Worm (Caenorhabditis elegans) whole organism, midembryonic: ENCODE measurements around the gene gtf-2E1.

Experiments
- T22C8.4 ChIP-seq: fragments of 200-800 bp; sonication (Bioruptor generic); IDR thresholded peaks from 2 replicates; pipeline ENCODE4 v1.3.6; 2022; ENCODE audit warnings: missing genetic modification characterization, missing compliant biosample characterization
- cog-1 ChIP-seq: sonication (generic microtip); optimal IDR thresholded peaks from 2 replicates; lab custom pipeline; 2016; ENCODE audit warnings: missing genetic modification characterization, missing compliant biosample characterization
- flt-1 ChIP-seq: fragments of 200-800 bp; sonication (Bioruptor generic); IDR thresholded peaks from 2 replicates; pipeline ENCODE4 v1.3.6; 2022; ENCODE audit warnings: missing genetic modification characterization, missing compliant biosample characterization
- klf-2 ChIP-seq: fragments of 200-800 bp; sonication (Bioruptor generic); conservative IDR thresholded peaks from 2 replicates; pipeline ENCODE4 v1.3.6; 2022; ENCODE audit warnings: missing genetic modification reagents, missing genetic modification characterization, missing compliant biosample characterization
- med-1 ChIP-seq: sonication (generic microtip); optimal IDR thresholded peaks from 2 replicates; lab custom pipeline; 2017; ENCODE audit warnings: missing genetic modification characterization, mild to moderate bottlenecking, missing compliant biosample characterization, antibody characterized with exemption, missing genetic modification reagents; ENCODE audit not compliant: insufficient read depth
- ref-1 ChIP-seq: fragments of 200-800 bp; sonication (Bioruptor generic); conservative IDR thresholded peaks from 2 replicates; pipeline ENCODE4 v1.3.6; 2022; ENCODE audit warnings: missing genetic modification reagents, missing genetic modification characterization, missing compliant biosample characterization
- tab-1 ChIP-seq: fragments of 200-800 bp; sonication (Bioruptor generic); IDR thresholded peaks from 2 replicates; pipeline ENCODE4 v1.3.6; 2022; ENCODE audit warnings: missing genetic modification characterization, missing compliant biosample characterization
- ztf-23 ChIP-seq: fragments of 200-800 bp; sonication (Bioruptor generic); IDR thresholded peaks from 2 replicates; pipeline ENCODE4 v1.3.6; 2022; ENCODE audit warnings: missing genetic modification reagents, missing genetic modification characterization, missing compliant biosample characterization
- ztf-29 ChIP-seq: fragments of 200-800 bp; sonication (Bioruptor generic); IDR thresholded peaks from 2 replicates; pipeline ENCODE4 v1.3.6; 2022; ENCODE audit warnings: missing genetic modification reagents, missing genetic modification characterization, missing compliant biosample characterization

The gtf-2E1 gene

DNA sequence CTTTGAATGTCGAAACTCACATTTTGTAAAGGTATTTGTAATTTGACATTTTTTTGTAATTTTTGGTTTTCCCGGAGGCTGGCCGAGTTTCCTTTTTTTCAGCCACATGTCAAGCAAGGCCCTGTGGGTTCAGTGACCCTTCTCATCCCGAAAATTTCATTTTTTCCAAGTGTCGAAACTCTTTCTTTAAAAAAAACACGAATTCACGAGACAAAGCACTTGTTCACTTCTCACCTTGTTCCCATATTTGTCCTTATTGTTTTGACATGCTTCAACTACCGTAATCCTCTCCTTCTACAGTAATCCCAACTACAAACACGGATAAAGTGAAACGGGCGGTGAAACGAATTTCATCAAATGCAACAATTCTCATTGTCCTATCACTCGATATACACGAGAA is 20.2 kb downstream of the gtf-2E1 start, which contains the start of gene lhfp-4:
TSS of gene lhfp-4 (plus strand) at position 301 of the 400 bp plus-strand sequence.
- no peak for TF ChIP-seq ztf-29
- no peak for TF ChIP-seq med-1 (GFP tag; lab: Kevin White, UChicago)
- TF ChIP-seq ref-1 (GFP tag; lab: Robert Waterston, UW) = no peak
- TF ChIP-seq T22C8.4 = no peak
- no peak for TF ChIP-seq cog-1
- TF ChIP-seq tab-1 (GFP tag; lab: Robert Waterston, UW) = no peak
- TF ChIP-seq klf-2 (GFP tag; lab: Robert Waterston, UW) = no peak
- no peak for TF ChIP-seq flt-1 (GFP tag; lab: Robert Waterston, UW)
- TF ChIP-seq ztf-23 = no peak

DNA sequence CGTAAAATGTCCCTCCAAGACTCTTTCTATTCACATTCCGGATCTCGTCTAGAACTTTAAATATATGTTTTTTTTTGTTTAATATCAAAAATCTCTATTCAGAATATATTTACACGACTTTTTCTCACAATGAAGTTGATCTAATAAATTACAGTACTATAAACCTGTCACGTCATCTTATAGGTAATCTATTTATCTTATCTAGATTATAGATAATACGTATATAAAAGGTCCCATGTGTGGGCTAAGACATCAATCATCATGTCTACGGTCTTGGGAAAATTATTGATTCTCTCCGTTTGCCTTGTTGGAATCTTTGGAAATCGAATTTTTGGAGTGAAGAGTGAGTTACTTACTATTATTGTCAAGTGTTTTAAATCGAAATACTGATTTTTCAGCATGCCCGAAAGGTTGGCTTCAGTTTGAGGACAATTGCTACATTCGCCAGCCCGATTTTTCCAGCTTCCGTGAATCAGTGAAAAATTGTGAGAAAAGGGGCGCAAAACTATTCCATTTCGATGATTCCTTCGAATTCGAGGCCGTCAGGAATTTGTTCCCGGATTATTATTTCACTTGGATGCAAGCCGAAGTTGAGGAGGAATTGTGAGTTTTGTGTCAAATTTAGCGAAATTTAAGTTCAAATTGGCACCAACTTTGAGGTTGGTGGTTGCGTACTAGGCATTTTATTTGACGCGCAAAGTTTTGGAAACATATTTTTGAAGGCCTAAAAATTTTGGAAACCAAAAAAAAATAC is 21.8 kb downstream of the gtf-2E1 start, which contains the start of gene clec-196:
TSS of gene clec-196 (plus strand) at position 252 of the 754 bp plus-strand sequence.
- TF ChIP-seq ref-1 (GFP tag; lab: Robert Waterston, UW) = no peak
- no peak for TF ChIP-seq ztf-29
- TF ChIP-seq tab-1 (GFP tag; lab: Robert Waterston, UW) = no peak
- no peak for TF ChIP-seq ztf-23
- TF ChIP-seq flt-1 (GFP tag; lab: Robert Waterston, UW) = no peak
- TF ChIP-seq cog-1 = no peak
- no peak for TF ChIP-seq med-1 (GFP tag; lab: Kevin White, UChicago)
- TF ChIP-seq T22C8.4 = no peak
- TF ChIP-seq klf-2 (GFP tag; lab: Robert Waterston, UW) = no peak

DNA sequence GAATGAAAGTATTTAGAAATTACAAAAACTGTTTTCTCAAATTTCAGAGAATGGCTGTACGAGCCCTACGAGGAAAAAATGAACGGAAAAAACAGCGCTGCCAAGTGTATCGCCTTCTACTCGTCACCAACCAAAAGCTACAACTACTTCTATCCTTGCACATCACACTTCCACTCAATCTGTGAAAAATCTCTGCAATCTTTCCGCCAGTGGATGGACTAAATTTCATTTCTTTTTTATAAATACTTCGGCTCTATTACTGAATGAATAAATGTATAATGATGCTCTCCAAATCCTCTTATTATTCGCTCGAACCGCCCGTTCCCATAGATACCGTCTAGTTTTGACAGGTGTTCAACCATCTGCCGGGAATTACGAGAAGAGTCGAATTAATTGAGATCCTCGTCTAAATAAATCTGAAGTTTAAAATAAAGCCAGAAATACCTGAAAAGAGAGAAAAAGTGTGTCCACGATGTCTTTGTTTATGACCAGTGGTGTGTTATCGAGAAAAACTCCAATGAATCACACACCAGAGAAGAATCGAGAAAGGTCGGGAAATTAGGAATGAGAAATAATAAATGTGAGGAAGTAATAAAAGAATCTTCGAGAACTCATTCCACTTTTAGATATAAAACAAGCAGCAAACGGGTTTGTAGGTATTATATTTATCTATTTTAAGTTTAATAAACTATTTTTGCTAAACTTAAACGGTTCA is 22.5 kb downstream of the gtf-2E1 start:
- TF ChIP-seq flt-1 (GFP tag; lab: Robert Waterston, UW) = no peak
- no peak for TF ChIP-seq T22C8.4
- no peak for TF ChIP-seq med-1 (GFP tag; lab: Kevin White, UChicago)
- no peak for TF ChIP-seq cog-1
- TF ChIP-seq ref-1 (GFP tag; lab: Robert Waterston, UW) = no peak
- no peak for TF ChIP-seq klf-2 (GFP tag; lab: Robert Waterston, UW)
- no peak for TF ChIP-seq ztf-29
- no peak for TF ChIP-seq ztf-23
- TF ChIP-seq tab-1 (GFP tag; lab: Robert Waterston, UW) = no peak

DNA sequence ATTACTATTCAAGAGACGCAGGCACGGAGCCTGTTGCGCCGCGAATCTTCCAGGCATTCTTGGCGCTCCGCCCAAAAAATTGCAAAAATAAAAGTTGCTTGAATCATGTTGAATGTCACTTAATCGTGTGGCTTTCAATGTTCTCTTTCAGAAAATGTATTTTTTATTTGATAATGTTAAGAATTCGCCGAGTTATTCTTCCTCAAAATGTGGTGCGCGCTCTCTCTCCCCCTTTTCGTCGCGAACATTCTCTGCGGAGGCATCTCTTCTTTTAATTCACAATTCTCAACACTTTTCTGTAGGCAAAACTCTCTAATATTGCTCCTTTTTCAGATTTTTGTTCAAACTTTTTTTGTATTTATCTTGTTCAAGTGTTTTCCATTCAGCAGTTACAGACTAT is 23.3 kb downstream of the gtf-2E1 start:
- peak; percentile 44; the same call in 1 of the 2 replicates for TF ChIP-seq ztf-29
- no peak for TF ChIP-seq ref-1 (GFP tag; lab: Robert Waterston, UW)
- peak; percentile 88; the same call in 1 of the 2 replicates for TF ChIP-seq ztf-23
- peak; percentile 96 for TF ChIP-seq cog-1
- peak; percentile 66 for TF ChIP-seq klf-2 (GFP tag; lab: Robert Waterston, UW)
- peak; percentile 81 for TF ChIP-seq flt-1 (GFP tag; lab: Robert Waterston, UW)
- no peak for TF ChIP-seq med-1 (GFP tag; lab: Kevin White, UChicago)

DNA sequence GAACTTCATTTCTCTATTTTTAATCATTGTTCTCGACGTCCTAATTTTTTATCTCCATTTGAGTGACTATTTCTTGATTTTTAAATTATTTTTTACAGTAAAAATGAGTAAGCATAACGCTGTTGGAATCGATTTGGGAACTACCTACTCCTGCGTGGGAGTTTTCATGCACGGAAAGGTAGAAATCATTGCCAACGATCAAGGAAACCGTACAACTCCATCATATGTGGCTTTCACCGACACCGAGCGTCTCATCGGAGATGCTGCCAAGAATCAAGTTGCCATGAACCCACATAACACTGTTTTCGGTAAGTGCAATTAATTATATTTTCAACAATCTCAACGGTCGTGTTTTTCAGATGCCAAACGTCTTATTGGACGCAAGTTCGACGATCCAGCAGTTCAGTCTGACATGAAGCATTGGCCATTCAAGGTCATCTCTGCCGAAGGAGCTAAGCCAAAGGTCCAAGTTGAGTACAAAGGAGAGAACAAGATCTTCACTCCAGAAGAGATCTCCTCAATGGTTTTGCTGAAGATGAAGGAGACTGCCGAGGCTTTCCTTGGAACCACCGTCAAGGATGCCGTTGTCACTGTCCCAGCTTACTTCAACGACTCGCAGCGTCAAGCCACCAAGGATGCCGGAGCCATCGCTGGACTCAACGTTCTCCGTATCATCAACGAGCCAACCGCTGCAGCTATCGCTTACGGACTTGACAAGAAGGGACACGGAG is 23.9 kb downstream of the gtf-2E1 start, which contains the start of gene hsp-1:
TSS of gene hsp-1 (plus strand) at position 99 of the 731 bp plus-strand sequence.
- TF ChIP-seq cog-1 (no peak), tab-1 (GFP tag; lab: Robert Waterston, UW) (peak; percentile 35; the same call in 1 of the 2 replicates)

DNA sequence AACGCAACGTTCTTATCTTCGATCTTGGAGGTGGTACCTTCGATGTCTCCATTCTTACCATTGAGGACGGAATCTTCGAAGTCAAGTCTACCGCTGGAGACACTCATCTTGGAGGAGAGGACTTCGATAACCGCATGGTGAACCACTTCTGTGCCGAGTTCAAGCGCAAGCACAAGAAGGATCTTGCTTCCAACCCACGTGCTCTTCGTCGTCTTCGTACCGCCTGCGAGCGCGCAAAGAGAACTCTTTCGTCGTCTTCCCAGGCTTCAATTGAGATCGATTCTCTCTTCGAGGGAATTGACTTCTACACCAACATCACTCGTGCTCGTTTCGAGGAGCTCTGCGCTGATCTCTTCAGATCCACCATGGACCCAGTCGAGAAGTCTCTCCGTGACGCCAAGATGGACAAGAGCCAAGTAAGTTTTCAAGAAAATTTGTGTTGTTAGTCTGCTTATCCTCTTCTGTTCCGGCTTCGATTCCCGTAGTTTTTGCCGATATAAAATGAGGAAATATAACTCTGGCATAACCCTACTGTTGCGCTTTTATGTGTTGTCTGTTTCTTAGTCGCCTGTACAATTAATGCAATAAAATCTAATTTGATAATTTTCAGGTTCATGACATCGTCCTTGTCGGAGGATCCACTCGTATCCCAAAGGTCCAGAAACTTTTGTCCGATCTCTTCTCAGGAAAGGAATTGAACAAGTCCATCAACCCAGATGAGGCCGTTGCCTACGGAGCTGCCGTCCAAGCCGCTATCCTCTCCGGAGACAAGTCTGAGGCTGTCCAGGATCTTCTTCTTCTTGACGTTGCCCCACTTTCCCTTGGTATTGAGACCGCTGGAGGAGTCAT is 24.7 kb downstream of the gtf-2E1 start:
- TF ChIP-seq klf-2 (GFP tag; lab: Robert Waterston, UW) (no peak), tab-1 (GFP tag; lab: Robert Waterston, UW) (no peak), T22C8.4 (no peak), ref-1 (GFP tag; lab: Robert Waterston, UW) (no peak), ztf-29 (no peak), cog-1 (no peak), flt-1 (GFP tag; lab: Robert Waterston, UW) (no peak), ztf-23 (no peak), med-1 (GFP tag; lab: Kevin White, UChicago) (no peak)

DNA sequence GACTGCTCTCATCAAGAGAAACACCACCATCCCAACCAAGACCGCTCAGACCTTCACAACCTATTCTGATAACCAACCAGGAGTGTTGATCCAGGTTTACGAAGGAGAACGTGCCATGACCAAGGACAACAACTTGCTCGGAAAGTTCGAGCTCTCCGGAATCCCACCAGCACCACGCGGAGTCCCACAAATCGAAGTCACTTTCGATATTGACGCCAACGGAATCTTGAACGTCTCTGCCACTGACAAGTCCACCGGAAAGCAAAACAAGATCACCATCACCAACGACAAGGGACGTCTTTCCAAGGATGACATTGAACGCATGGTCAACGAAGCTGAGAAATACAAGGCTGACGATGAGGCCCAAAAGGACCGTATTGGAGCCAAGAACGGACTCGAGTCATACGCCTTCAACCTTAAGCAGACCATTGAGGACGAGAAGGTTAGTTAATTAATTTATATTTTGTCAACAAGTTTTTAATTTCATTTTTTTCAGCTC is 25.4 kb downstream of the gtf-2E1 start:
- no peak for TF ChIP-seq ref-1 (GFP tag; lab: Robert Waterston, UW)
- no peak for TF ChIP-seq tab-1 (GFP tag; lab: Robert Waterston, UW)
- TF ChIP-seq T22C8.4 = no peak

DNA sequence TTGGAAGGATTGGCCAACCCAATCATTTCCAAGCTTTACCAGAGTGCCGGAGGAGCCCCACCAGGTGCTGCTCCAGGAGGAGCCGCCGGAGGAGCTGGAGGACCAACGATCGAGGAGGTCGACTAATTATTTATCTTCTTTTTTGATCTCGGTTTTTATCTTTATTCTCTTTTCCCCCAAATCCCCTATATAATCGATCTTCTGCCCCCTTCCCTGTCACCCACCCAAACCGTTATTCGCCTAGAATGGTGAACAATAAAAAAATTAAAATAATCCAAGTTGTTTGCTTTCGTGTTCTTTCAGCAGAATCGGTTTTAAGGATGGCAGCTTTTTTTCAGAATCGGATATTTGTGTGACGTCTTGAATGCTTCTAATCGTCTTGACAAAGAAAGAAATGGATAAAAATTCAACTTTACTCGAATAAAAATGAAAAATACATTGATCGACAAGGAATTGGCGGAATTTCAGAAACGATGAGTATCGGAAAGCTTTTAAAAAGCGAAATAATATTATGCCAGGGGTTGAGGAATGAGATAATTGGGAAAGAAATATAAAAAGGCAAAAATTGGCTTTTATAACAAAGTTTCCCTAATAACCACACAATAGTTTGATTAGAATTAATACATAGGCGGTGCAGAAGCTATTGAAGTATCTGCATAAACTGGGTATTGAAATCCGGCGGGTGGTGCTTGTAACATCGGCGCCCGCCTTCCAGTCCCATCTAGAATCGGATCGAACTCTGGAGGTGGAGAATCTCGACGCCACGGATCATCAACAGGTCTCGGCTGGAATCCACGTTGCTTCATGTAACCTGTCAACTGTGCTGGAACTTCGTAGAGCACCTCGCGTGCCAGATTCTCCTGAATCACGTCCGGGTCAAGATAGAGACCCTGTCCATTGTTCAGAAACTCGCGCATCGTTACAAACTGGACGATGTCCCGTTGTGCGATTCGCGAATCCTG is 26.2 kb downstream of the gtf-2E1 start:
- TF ChIP-seq klf-2 (GFP tag; lab: Robert Waterston, UW) (no peak), cog-1 (no peak), T22C8.4 (no peak), med-1 (GFP tag; lab: Kevin White, UChicago) (no peak), ref-1 (GFP tag; lab: Robert Waterston, UW) (no peak), ztf-23 (no peak), flt-1 (GFP tag; lab: Robert Waterston, UW) (no peak), tab-1 (GFP tag; lab: Robert Waterston, UW) (no peak), ztf-29 (no peak)
